Fruit fly (Drosophila melanogaster) Kc167 (cell line): ENCODE results near the gene CG9837.

Source experiments
- Myc ChIP-seq: fragments of >200 bp; optimal IDR thresholded peaks from 2 replicates; lab custom pipeline; 2017; ENCODE audit warnings: missing external identifiers
- Sin3A ChIP-seq: fragments of >200 bp; optimal IDR thresholded peaks from 2 replicates; lab custom pipeline; 2018; ENCODE audit warnings: missing external identifiers
- h ChIP-seq: fragments of >200 bp; optimal IDR thresholded peaks from 3 replicates; lab custom pipeline; 2018; ENCODE audit warnings: missing external identifiers
- psq ChIP-seq: fragments of >200 bp; optimal IDR thresholded peaks from 2 replicates; lab custom pipeline; 2017; ENCODE audit warnings: missing external identifiers
- ttk ChIP-seq: sonication (Bioruptor generic); optimal IDR thresholded peaks from 2 replicates; lab custom pipeline; 2017; ENCODE audit warnings: missing external identifiers

dm6 chr3R:8820428-8820912 lies 7.1 kb upstream of the CG9837 start, which contains the start of gene aqz:
- TF ChIP-seq h (lab: Kevin White, UChicago) (no peak), Myc (lab: Kevin White, UChicago) (no peak), ttk (lab: Kevin White, UChicago) (no peak), Sin3A (no peak), psq (lab: Kevin White, UChicago) (no peak)
